Fruit fly (Drosophila melanogaster) whole organism, wandering third instar larva: Measurements from ENCODE around the gene ric8a.
A peak's percentile ranks its signal among the peaks of the same experiment; 100 is the strongest.

ENCODE experiments used
- Abd-B ChIP-seq: fragments of >200 bp; optimal IDR thresholded peaks from 2 replicates; lab custom pipeline; 2017; ENCODE audit warnings: missing biosample characterization, missing genetic modification characterization
- CG9705 ChIP-seq: fragments of 200-800 bp; sonication (Bioruptor generic); optimal IDR thresholded peaks from 2 replicates; lab custom pipeline; 2018; ENCODE audit warnings: missing biosample characterization, mild to moderate bottlenecking, missing genetic modification characterization
- CrebA ChIP-seq: fragments of 200-800 bp; sonication (Bioruptor generic); optimal IDR thresholded peaks from 2 replicates; lab custom pipeline; 2016; ENCODE audit warnings: missing biosample characterization, mild to moderate bottlenecking, missing genetic modification characterization, borderline replicate concordance
- Dfd ChIP-seq: fragments of >200 bp; optimal IDR thresholded peaks from 2 replicates; lab custom pipeline; 2017; ENCODE audit warnings: missing biosample characterization, missing genetic modification characterization
- Dif ChIP-seq: fragments of 200-275, 200-300 bp; sonication (Bioruptor generic); optimal IDR thresholded peaks from 2 replicates; lab custom pipeline; 2018; ENCODE audit warnings: missing biosample characterization, missing genetic modification characterization; ENCODE audit not compliant: partially characterized antibody
- GATAd ChIP-seq: sonication (Bioruptor generic); optimal IDR thresholded peaks from 2 replicates; lab custom pipeline; 2016; ENCODE audit warnings: missing biosample characterization, missing genetic modification characterization
- HLH106 ChIP-seq: fragments of 200-800 bp; optimal IDR thresholded peaks from 3 replicates; lab custom pipeline; 2019; ENCODE audit warnings: missing biosample characterization, mild to moderate bottlenecking, missing genetic modification characterization, moderate library complexity
- Hnf4 ChIP-seq: fragments of 200-800 bp; sonication (Bioruptor generic); optimal IDR thresholded peaks from 2 replicates; lab custom pipeline; 2016; ENCODE audit warnings: missing biosample characterization, mild to moderate bottlenecking, missing genetic modification characterization
- Hr83 ChIP-seq: fragments of 200-300 bp; sonication (Bioruptor generic); optimal IDR thresholded peaks from 2 replicates; lab custom pipeline; 2016; ENCODE audit warnings: missing biosample characterization, mild to moderate bottlenecking, missing genetic modification characterization, moderate library complexity; ENCODE audit not compliant: poor library complexity, severe bottlenecking
- Jra ChIP-seq: sonication (Bioruptor generic); optimal IDR thresholded peaks from 2 replicates; lab custom pipeline; 2016; ENCODE audit warnings: missing biosample characterization, missing genetic modification characterization
- Mio ChIP-seq: sonication (Bioruptor generic); optimal IDR thresholded peaks from 2 replicates; lab custom pipeline; 2016; ENCODE audit warnings: missing biosample characterization, missing genetic modification characterization
- Myc ChIP-seq: fragments of >200 bp; optimal IDR thresholded peaks from 2 replicates; lab custom pipeline; 2017
- N ChIP-seq: fragments of >200 bp; optimal IDR thresholded peaks from 2 replicates; lab custom pipeline; 2018; ENCODE audit warnings: missing biosample characterization, missing external identifiers, missing genetic modification characterization
- OdsH ChIP-seq: fragments of 200-800 bp; sonication (Bioruptor generic); optimal IDR thresholded peaks from 2 replicates; lab custom pipeline; 2016; ENCODE audit warnings: missing biosample characterization, mild to moderate bottlenecking, missing genetic modification characterization
- Rel ChIP-seq, 2 experiments: fragments of 200-800 bp; sonication (Bioruptor generic) in 1 of 2; optimal IDR thresholded peaks; 2 replicates in 1 of 2; 3 replicates in 1 of 2; lab custom pipeline; 2016 to 2019; ENCODE audit warnings: mild to moderate bottlenecking in 2 of 2, missing biosample characterization in 2 of 2, missing genetic modification characterization in 2 of 2, moderate library complexity in 1 of 2
- Sp1 ChIP-seq: fragments of 200-800 bp; sonication (Bioruptor generic); optimal IDR thresholded peaks from 3 replicates; lab custom pipeline; 2019; ENCODE audit warnings: missing biosample characterization, mild to moderate bottlenecking, missing genetic modification characterization, moderate library complexity
- Vsx2 ChIP-seq: fragments of 200-300, 225-300 bp; sonication (Bioruptor generic); optimal IDR thresholded peaks from 2 replicates; lab custom pipeline; 2018; ENCODE audit warnings: missing biosample characterization, missing genetic modification characterization; ENCODE audit not compliant: partially characterized antibody
- br ChIP-seq: fragments of 200-800 bp; sonication (Bioruptor generic); optimal IDR thresholded peaks from 2 replicates; lab custom pipeline; 2016; ENCODE audit warnings: missing biosample characterization, missing genetic modification characterization
- brk ChIP-seq: fragments of 200-800 bp; sonication (Bioruptor generic); optimal IDR thresholded peaks from 2 replicates; lab custom pipeline; 2016; ENCODE audit warnings: missing biosample characterization, mild to moderate bottlenecking, missing genetic modification characterization
- dl ChIP-seq, 2 experiments: fragments of 175-275, 200-275 bp in 1 of 2; fragments of 200-275 bp in 1 of 2; sonication (Bioruptor generic); optimal IDR thresholded peaks; lab custom pipeline; 2018; ENCODE audit warnings: mild to moderate bottlenecking in 2 of 2, missing biosample characterization in 2 of 2, missing genetic modification characterization in 2 of 2, moderate library complexity in 2 of 2; ENCODE audit not compliant: partially characterized antibody in 2 of 2, insufficient read depth in 1 of 2
- dsf ChIP-seq: sonication (Bioruptor generic); optimal IDR thresholded peaks from 2 replicates; lab custom pipeline; 2016; ENCODE audit warnings: missing biosample characterization, missing genetic modification characterization, borderline replicate concordance
- ey ChIP-seq: fragments of 200-800 bp; sonication (Bioruptor generic); optimal IDR thresholded peaks from 2 replicates; lab custom pipeline; 2016; ENCODE audit warnings: missing biosample characterization, missing genetic modification characterization
- foxo ChIP-seq, 2 experiments: fragments of 200-800 bp; sonication (Bioruptor generic); optimal IDR thresholded peaks; 2 replicates in 1 of 2; 3 replicates in 1 of 2; lab custom pipeline; 2016 to 2017; ENCODE audit warnings: missing biosample characterization in 2 of 2, missing genetic modification characterization in 2 of 2
- fru ChIP-seq: fragments of 200-800 bp; sonication (Bioruptor generic); optimal IDR thresholded peaks from 3 replicates; lab custom pipeline; 2016; ENCODE audit warnings: missing biosample characterization, mild to moderate bottlenecking, missing genetic modification characterization
- h ChIP-seq: fragments of 200-800 bp; sonication (Bioruptor generic); optimal IDR thresholded peaks from 3 replicates; lab custom pipeline; 2016; ENCODE audit warnings: missing biosample characterization, mild to moderate bottlenecking, missing genetic modification characterization
- jim ChIP-seq: fragments of 175-275, 200-325 bp; sonication (Bioruptor generic); optimal IDR thresholded peaks from 2 replicates; lab custom pipeline; 2016; ENCODE audit warnings: missing biosample characterization, mild to moderate bottlenecking, missing genetic modification characterization
- pan ChIP-seq: fragments of >200 bp; optimal IDR thresholded peaks from 2 replicates; lab custom pipeline; 2017
- psq ChIP-seq: fragments of 200-800 bp; sonication (Bioruptor generic); optimal IDR thresholded peaks from 3 replicates; lab custom pipeline; 2017; ENCODE audit warnings: missing biosample characterization, mild to moderate bottlenecking, missing genetic modification characterization, moderate library complexity
- rgr ChIP-seq: fragments of 200-800 bp; sonication (Bioruptor generic); optimal IDR thresholded peaks from 3 replicates; lab custom pipeline; 2016; ENCODE audit warnings: missing biosample characterization, mild to moderate bottlenecking, missing genetic modification characterization
- sage ChIP-seq: fragments of 200-800 bp; sonication (Bioruptor generic); optimal IDR thresholded peaks from 2 replicates; lab custom pipeline; 2016; ENCODE audit warnings: missing biosample characterization, mild to moderate bottlenecking, missing genetic modification characterization
- sv ChIP-seq: fragments of 200-800 bp; sonication (Bioruptor generic); optimal IDR thresholded peaks from 3 replicates; lab custom pipeline; 2016; ENCODE audit warnings: missing biosample characterization, missing genetic modification characterization
- tai ChIP-seq: sonication (Bioruptor generic); optimal IDR thresholded peaks from 2 replicates; lab custom pipeline; 2016; ENCODE audit warnings: missing biosample characterization, missing genetic modification characterization
- usp ChIP-seq: fragments of >200 bp; optimal IDR thresholded peaks from 2 replicates; lab custom pipeline; 2017; ENCODE audit warnings: missing biosample characterization, missing genetic modification characterization
- woc ChIP-seq: sonication (Bioruptor generic); optimal IDR thresholded peaks from 2 replicates; lab custom pipeline; 2016; ENCODE audit warnings: missing biosample characterization, mild to moderate bottlenecking, missing genetic modification characterization

ric8a gene

DNA sequence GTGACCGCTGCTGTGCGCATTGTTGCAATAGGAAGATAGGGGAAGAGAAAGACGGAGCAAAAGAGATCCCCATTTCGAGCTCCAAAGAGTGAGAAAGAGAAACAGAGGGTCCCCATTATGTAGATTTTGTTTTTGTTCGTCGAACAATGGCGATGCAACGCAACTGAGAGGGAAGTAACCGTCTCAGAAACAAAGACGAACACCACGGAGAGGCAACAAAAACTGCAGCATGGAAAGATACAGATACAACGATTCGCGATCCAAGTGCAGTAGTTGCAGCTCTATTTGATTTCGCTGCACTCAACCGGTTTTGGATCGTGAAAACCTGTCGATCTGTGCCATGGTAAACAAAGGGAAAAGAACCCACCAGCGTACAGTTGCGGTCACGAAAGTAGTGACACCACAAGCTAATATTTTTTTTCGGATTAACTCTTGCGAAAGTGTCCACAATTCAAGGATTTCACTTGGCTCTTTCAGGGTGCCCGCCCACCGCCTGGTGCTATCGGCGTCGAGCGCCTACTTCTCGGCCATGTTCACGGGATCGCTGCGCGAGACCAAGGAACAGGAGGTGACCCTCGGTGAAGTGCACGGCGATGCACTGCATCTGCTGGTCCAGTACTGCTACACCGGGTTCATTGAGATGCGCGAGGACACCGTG, 3.8 kb upstream of the ric8a start:
- no peak for TF ChIP-seq ey
- peak; percentile 5 for TF ChIP-seq HLH106
- no peak for TF ChIP-seq Hr83 (GFP tag; lab: Kevin White, UChicago)
- TF ChIP-seq Vsx2 (GFP tag; lab: Kevin White, UChicago) = no peak
- TF ChIP-seq Rel (GFP tag; optimal IDR thresholded peaks at IDR 0.05; lab: Kevin White, UChicago) = no peak
- TF ChIP-seq Rel (tag; optimal IDR thresholded peaks at IDR 0.05; lab: Kevin White, UChicago) = peak; percentile 6
- no peak for TF ChIP-seq brk (GFP tag; lab: Kevin White, UChicago)
- TF ChIP-seq dsf (GFP tag; lab: Kevin White, UChicago) = no peak
- TF ChIP-seq pan = no peak
- TF ChIP-seq GATAd (GFP tag; lab: Kevin White, UChicago) = no peak
- TF ChIP-seq woc (GFP tag; lab: Kevin White, UChicago) = peak; percentile 7
- no peak for TF ChIP-seq jim (GFP tag; lab: Kevin White, UChicago)
- no peak for TF ChIP-seq sv

DNA sequence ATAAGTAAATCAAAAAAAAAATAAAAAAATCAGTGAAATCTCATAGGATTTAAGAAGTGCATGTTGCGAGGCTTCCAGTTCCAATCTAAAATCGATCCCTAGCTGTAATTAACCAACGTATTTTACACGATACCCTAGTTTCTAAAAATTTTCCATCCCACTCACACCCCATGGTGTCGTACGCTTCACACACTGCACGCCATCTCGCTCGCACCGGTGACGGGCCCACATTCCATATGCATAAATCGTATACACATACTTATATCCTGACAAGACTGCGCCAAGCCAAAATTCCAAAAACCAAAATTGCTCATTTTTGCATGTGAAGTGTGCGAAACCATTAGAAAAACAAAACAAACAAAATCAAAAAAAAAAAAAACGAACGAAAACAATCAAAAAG, 947 bp upstream of the ric8a start:
- TF ChIP-seq CrebA (GFP tag; lab: Kevin White, UChicago) = no peak
- TF ChIP-seq Hr83 (GFP tag; lab: Kevin White, UChicago) = no peak
- no peak for TF ChIP-seq usp (GFP tag; lab: Kevin White, UChicago)
- TF ChIP-seq Hnf4 (GFP tag; lab: Kevin White, UChicago) = no peak
- no peak for TF ChIP-seq ey
- no peak for TF ChIP-seq N
- TF ChIP-seq sage (GFP tag; lab: Kevin White, UChicago) = no peak
- no peak for TF ChIP-seq Vsx2 (GFP tag; lab: Kevin White, UChicago)
- no peak for TF ChIP-seq Sp1 (GFP tag; lab: Kevin White, UChicago)
- no peak for TF ChIP-seq dsf (GFP tag; lab: Kevin White, UChicago)
- no peak for TF ChIP-seq Myc
- no peak for TF ChIP-seq OdsH (GFP tag; lab: Kevin White, UChicago)
- TF ChIP-seq Abd-B (GFP tag; lab: Kevin White, UChicago) = no peak
- TF ChIP-seq dl (GFP tag; optimal IDR thresholded peaks at IDR 0.05; lab: Kevin White, UChicago; ENCODE audit: insufficient read depth in 1 of 2, partially characterized antibody in 2 of 2) = no peak
- no peak for TF ChIP-seq Rel (GFP tag; optimal IDR thresholded peaks at IDR 0.05; lab: Kevin White, UChicago)
- TF ChIP-seq Rel (tag; optimal IDR thresholded peaks at IDR 0.05; lab: Kevin White, UChicago) = no peak
- TF ChIP-seq foxo (GFP tag; optimal IDR thresholded peaks at IDR 0.05; lab: Kevin White, UChicago) = no peak
- TF ChIP-seq br (GFP tag; lab: Kevin White, UChicago) = no peak
- no peak for TF ChIP-seq h (GFP tag; lab: Kevin White, UChicago)
- no peak for TF ChIP-seq fru (GFP tag; lab: Kevin White, UChicago)

DNA sequence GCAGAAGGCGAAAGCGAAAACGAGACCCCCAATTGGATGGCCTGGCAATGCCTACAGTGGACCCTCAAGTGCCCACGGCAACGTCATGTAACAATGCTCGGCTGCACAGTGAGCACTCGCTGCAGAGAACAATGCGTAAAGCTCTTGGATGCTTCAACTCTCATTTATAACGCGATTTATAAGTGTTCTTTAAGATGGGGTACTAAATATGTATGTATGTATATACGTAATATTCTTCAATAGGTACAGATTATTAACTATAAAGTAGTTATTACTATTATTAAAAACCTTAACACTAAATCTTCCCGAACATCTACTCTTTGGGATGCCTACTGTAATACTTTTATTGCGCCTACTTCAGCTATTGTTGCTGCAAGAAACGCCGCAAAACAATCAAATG, 10.1 kb downstream of the ric8a start:
- no peak for TF ChIP-seq sv
- no peak for TF ChIP-seq Jra (GFP tag; lab: Kevin White, UChicago)
- TF ChIP-seq jim (GFP tag; lab: Kevin White, UChicago) = no peak
- TF ChIP-seq Dfd (GFP tag; lab: Kevin White, UChicago) = no peak
- no peak for TF ChIP-seq tai (GFP tag; lab: Kevin White, UChicago)
- TF ChIP-seq psq = no peak
- no peak for TF ChIP-seq GATAd (GFP tag; lab: Kevin White, UChicago)
- no peak for TF ChIP-seq Vsx2 (GFP tag; lab: Kevin White, UChicago)
- TF ChIP-seq rgr (GFP tag; lab: Kevin White, UChicago) = no peak
- TF ChIP-seq Sp1 (GFP tag; lab: Kevin White, UChicago) = no peak
- TF ChIP-seq h (GFP tag; lab: Kevin White, UChicago) = no peak
- TF ChIP-seq foxo (GFP tag; optimal IDR thresholded peaks at IDR 0.05; lab: Kevin White, UChicago) = no peak

- TF ChIP-seq sv (no peak), Mio (GFP tag; lab: Kevin White, UChicago) (no peak), HLH106 (no peak), usp (GFP tag; lab: Kevin White, UChicago) (no peak), Dif (GFP tag; lab: Kevin White, UChicago) (no peak), N (no peak), Myc (no peak), CG9705 (no peak), h (GFP tag; lab: Kevin White, UChicago) (no peak), fru (GFP tag; lab: Kevin White, UChicago) (no peak)
Measured at dm6 chrX:9267598-9267997, 11.6 kb downstream of the ric8a start, which contains the start of gene Erk7. Gene Erk7 (minus strand): TSS chrX:9267698.
